Worm (Caenorhabditis elegans) whole organism, L2 larva: Measurements from ENCODE around the gene C16C8.22.

Experiments used
- ZK546.5 ChIP-seq: sonication (generic microtip); optimal IDR thresholded peaks from 2 replicates; lab custom pipeline; 2017; ENCODE audit warnings: missing biosample characterization, missing genetic modification characterization
- aly-2 ChIP-seq: fragments of 150-350 bp; optimal IDR thresholded peaks from 2 replicates; lab custom pipeline; 2014; ENCODE audit warnings: missing biosample characterization, missing genetic modification characterization
- ama-1 ChIP-seq: fragments of 150-350 bp; optimal IDR thresholded peaks from 2 replicates; lab custom pipeline; 2018; ENCODE audit warnings: inconsistent platforms
- blmp-1 ChIP-seq: sonication (generic microtip); optimal IDR thresholded peaks from 2 replicates; lab custom pipeline; 2017; ENCODE audit warnings: missing genetic modification characterization, mild to moderate bottlenecking, missing compliant biosample characterization, antibody characterized with exemption, moderate library complexity; ENCODE audit not compliant: insufficient read depth
- crh-2 ChIP-seq: sonication (generic microtip); optimal IDR thresholded peaks from 2 replicates; lab custom pipeline; 2017; ENCODE audit warnings: missing biosample characterization, missing genetic modification characterization
- egl-27 ChIP-seq: sonication (generic microtip); optimal IDR thresholded peaks from 3 replicates; lab custom pipeline; 2017; ENCODE audit warnings: missing biosample characterization, missing genetic modification reagents, missing genetic modification characterization
- elt-3 ChIP-seq: sonication (generic microtip); optimal IDR thresholded peaks from 2 replicates; lab custom pipeline; 2017; ENCODE audit warnings: missing biosample characterization, missing genetic modification characterization
- fos-1 ChIP-seq: fragments of 150-350 bp; optimal IDR thresholded peaks from 2 replicates; lab custom pipeline; 2014; ENCODE audit warnings: missing biosample characterization, missing genetic modification characterization
- lin-11 ChIP-seq: fragments of 150-350 bp; sonication (generic microtip); optimal IDR thresholded peaks from 2 replicates; lab custom pipeline; 2014; ENCODE audit warnings: missing biosample characterization, missing genetic modification characterization, inconsistent platforms, mixed read lengths
- lin-13 ChIP-seq: fragments of 150-350 bp; optimal IDR thresholded peaks from 2 replicates; lab custom pipeline; 2014; ENCODE audit warnings: missing biosample characterization, missing genetic modification reagents, missing genetic modification characterization
- mab-5 ChIP-seq: fragments of 150-350 bp; optimal IDR thresholded peaks from 2 replicates; lab custom pipeline; 2014; ENCODE audit warnings: missing biosample characterization, missing genetic modification characterization
- mbf-1 ChIP-seq: sonication (generic microtip); optimal IDR thresholded peaks from 2 replicates; lab custom pipeline; 2017; ENCODE audit warnings: missing biosample characterization, missing genetic modification characterization
- mdl-1 ChIP-seq, 2 experiments: fragments of 150-350 bp in 1 of 2; sonication (generic microtip) in 1 of 2; optimal IDR thresholded peaks; 2 replicates each; lab custom pipeline; 2017; ENCODE audit warnings: missing biosample characterization in 2 of 2, missing genetic modification characterization in 2 of 2
- nhr-12 ChIP-seq: fragments of 150-350 bp; optimal IDR thresholded peaks from 2 replicates; lab custom pipeline; 2014; ENCODE audit warnings: missing biosample characterization, missing genetic modification characterization
- nhr-129 ChIP-seq: fragments of 150-350 bp; optimal IDR thresholded peaks from 2 replicates; lab custom pipeline; 2014; ENCODE audit warnings: missing biosample characterization, missing genetic modification characterization
- nhr-23 ChIP-seq: fragments of 150-350 bp; optimal IDR thresholded peaks from 2 replicates; lab custom pipeline; 2014; ENCODE audit warnings: missing biosample characterization, missing genetic modification reagents, missing genetic modification characterization
- nhr-25 ChIP-seq: fragments of 150-350 bp; sonication (generic microtip); optimal IDR thresholded peaks from 3 replicates; lab custom pipeline; 2014; ENCODE audit warnings: missing biosample characterization, missing genetic modification characterization
- nhr-6 ChIP-seq: fragments of 150-350 bp; optimal IDR thresholded peaks from 2 replicates; lab custom pipeline; 2014; ENCODE audit warnings: missing biosample characterization, missing genetic modification characterization
- peb-1 ChIP-seq: fragments of 150-350 bp; optimal IDR thresholded peaks from 2 replicates; lab custom pipeline; 2014; ENCODE audit warnings: missing biosample characterization, missing genetic modification characterization
- skn-1 ChIP-seq: sonication (generic microtip); optimal IDR thresholded peaks from 2 replicates; lab custom pipeline; 2017; ENCODE audit warnings: missing biosample characterization, missing genetic modification characterization
- sma-9 ChIP-seq, 2 experiments: fragments of 150-350 bp in 1 of 2; sonication (generic microtip) in 1 of 2; optimal IDR thresholded peaks; 2 replicates each; lab custom pipeline; 2014 to 2016; ENCODE audit warnings: missing genetic modification characterization in 2 of 2, mild to moderate bottlenecking in 1 of 2, missing biosample characterization in 1 of 2, missing compliant biosample characterization in 1 of 2, missing genetic modification reagents in 1 of 2, moderate library complexity in 1 of 2
- snpc-4 ChIP-seq: fragments of 150-350 bp; optimal IDR thresholded peaks from 2 replicates; lab custom pipeline; 2014; ENCODE audit warnings: missing biosample characterization, missing genetic modification characterization
- unc-39 ChIP-seq: fragments of 150-350 bp; optimal IDR thresholded peaks from 2 replicates; lab custom pipeline; 2014; ENCODE audit warnings: missing biosample characterization, missing genetic modification characterization
- unc-55 ChIP-seq: fragments of 150-350 bp; sonication (generic microtip); optimal IDR thresholded peaks from 3 replicates; lab custom pipeline; 2014; ENCODE audit warnings: missing biosample characterization, missing genetic modification reagents, missing genetic modification characterization
- unc-62 ChIP-seq: fragments of 150-350 bp; optimal IDR thresholded peaks from 2 replicates; lab custom pipeline; 2014; ENCODE audit warnings: missing biosample characterization, missing genetic modification reagents, missing genetic modification characterization
- zag-1 ChIP-seq: fragments of 150-350 bp; optimal IDR thresholded peaks from 2 replicates; lab custom pipeline; 2014; ENCODE audit warnings: missing biosample characterization, missing genetic modification characterization
- ztf-1 ChIP-seq: fragments of 200-800 bp; sonication (Bioruptor generic); conservative IDR thresholded peaks from 2 replicates; pipeline ENCODE4 v1.3.6; 2022; ENCODE audit warnings: missing genetic modification characterization, missing compliant biosample characterization
- ztf-11 ChIP-seq: sonication (generic microtip); optimal IDR thresholded peaks from 2 replicates; lab custom pipeline; 2017; ENCODE audit warnings: missing biosample characterization, missing genetic modification characterization

Gene C16C8.22

DNA sequence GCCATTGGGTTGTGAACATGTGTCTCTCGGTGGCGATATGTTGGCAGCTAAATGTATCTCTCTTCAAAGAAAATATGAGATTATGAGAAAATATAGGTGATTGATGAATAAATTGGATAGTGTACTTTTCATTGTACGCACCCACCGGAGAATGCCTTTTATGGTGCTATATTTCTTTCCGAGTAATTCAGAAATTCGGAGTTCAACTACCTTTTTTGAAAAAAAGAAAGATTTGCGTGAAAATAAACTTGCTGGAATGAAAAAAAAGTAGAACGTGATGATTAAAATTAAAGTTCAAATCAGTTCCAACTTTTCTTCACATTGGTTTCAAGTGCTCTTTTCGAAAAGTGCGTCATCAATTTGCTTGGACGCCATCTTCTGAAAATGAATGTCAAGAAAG is 39.5 kb downstream of the C16C8.22 start, which contains the start of gene nep-8:
Gene nep-8 (plus strand): TSS at position 301 of the 400 bp plus-strand sequence.
- TF ChIP-seq unc-55 (no peak), unc-62 (GFP tag; lab: Kevin White, UChicago) (no peak), mbf-1 (no peak), crh-2 (tag; lab: Kevin White, UChicago) (no peak), nhr-129 (tag; lab: Kevin White, UChicago) (no peak), nhr-23 (tag; lab: Kevin White, UChicago) (no peak), sma-9 (GFP tag; optimal IDR thresholded peaks at IDR 0.05; lab: Kevin White, UChicago) (no peak), sma-9 (tag; optimal IDR thresholded peaks at IDR 0.05; lab: Kevin White, UChicago) (no peak), unc-39 (tag; lab: Kevin White, UChicago) (no peak)

DNA sequence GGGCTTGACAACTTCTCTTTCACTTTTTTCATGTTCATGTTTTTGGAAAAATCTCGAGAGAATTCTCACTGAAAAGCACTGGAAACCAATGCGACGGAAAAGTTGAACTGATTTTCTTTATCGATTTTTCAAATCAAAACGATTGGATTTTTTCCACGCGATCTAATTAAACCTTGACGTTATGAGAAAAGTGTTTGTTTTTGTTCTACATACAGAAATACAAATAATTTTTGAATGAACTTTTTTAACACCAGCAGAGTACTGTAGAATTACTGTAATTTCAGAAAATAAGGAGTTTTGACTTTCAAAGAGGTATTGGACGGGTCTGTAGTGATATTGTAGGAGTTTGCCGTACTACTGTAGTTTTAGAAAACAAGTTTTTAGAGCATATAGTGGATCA is 40.2 kb downstream of the C16C8.22 start, which contains the start of gene nep-10:
Gene nep-10 (minus strand): TSS at position 101 of the 400 bp plus-strand sequence.
- TF ChIP-seq nhr-25 (tag; lab: Kevin White, UChicago) (no peak), blmp-1 (tag; lab: Kevin White, UChicago) (no peak), ama-1 (lab: Kevin White, UChicago) (no peak), unc-62 (GFP tag; lab: Kevin White, UChicago) (no peak), mdl-1 (tag; optimal IDR thresholded peaks at IDR 0.05; lab: Kevin White, UChicago) (no peak), snpc-4 (no peak), fos-1 (tag; lab: Kevin White, UChicago) (no peak), mab-5 (tag; lab: Kevin White, UChicago) (no peak), unc-39 (tag; lab: Kevin White, UChicago) (no peak), lin-13 (no peak), ztf-1 (GFP tag; lab: Robert Waterston, UW) (no peak), aly-2 (tag; lab: Kevin White, UChicago) (no peak)

DNA sequence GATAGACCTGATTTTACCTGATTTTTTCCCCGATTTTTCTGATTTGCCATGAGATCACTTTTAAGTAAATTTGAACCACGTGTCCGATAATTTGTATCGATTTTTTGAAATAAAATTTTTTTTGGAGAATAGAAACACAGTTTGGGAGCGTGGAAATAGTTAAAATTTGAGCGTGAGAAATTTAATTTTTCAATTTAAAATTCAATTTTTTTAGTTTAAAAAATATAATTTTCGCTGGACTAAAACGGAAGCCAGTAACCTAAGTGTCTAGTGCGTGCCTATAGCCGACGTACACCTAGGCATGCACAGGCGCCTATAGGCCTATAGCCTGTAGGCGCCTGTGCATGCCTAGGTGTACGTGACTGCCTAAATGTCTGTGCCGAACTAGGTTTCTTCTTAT is 43.8 kb downstream of the C16C8.22 start, which contains the start of gene nep-9:
Gene nep-9 (minus strand): TSS at position 101 of the 400 bp plus-strand sequence.
- no peak for TF ChIP-seq mbf-1
- TF ChIP-seq lin-13 = no peak
- TF ChIP-seq ztf-11 (tag; lab: Kevin White, UChicago) = no peak
- TF ChIP-seq ZK546.5 (tag; lab: Kevin White, UChicago) = no peak
- TF ChIP-seq nhr-25 (tag; lab: Kevin White, UChicago) = no peak
- no peak for TF ChIP-seq blmp-1 (tag; lab: Kevin White, UChicago)
- TF ChIP-seq unc-39 (tag; lab: Kevin White, UChicago) = no peak
- TF ChIP-seq elt-3 = no peak
- no peak for TF ChIP-seq nhr-23 (tag; lab: Kevin White, UChicago)
- no peak for TF ChIP-seq nhr-6 (tag; lab: Kevin White, UChicago)
- no peak for TF ChIP-seq skn-1 (tag; lab: Kevin White, UChicago)
- no peak for TF ChIP-seq nhr-12 (tag; lab: Kevin White, UChicago)

DNA sequence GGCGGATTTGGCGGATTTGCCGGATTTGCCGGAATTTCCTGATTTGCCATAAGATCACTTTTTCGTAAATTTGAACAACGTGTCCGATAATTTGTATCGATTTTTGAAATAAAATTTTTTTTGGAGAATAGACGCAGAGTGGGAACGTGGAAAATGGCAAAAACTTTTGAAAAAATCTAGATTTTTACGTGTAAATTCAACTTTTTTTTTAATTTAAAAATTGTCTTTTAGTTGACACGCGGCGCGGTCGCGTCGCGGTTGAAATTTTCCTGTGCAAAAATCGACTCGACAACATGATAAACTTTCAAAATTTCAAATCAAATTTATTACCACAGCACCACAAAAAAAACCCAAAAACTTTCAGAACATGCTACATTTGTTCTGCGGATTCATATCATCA is 47.6 kb downstream of the C16C8.22 start, which contains the start of gene nep-20:
Gene nep-20 (minus strand): TSS at position 101 of the 400 bp plus-strand sequence.
- TF ChIP-seq mbf-1 (no peak), egl-27 (no peak), fos-1 (tag; lab: Kevin White, UChicago) (no peak), lin-11 (tag; lab: Kevin White, UChicago) (no peak), aly-2 (tag; lab: Kevin White, UChicago) (no peak), nhr-23 (tag; lab: Kevin White, UChicago) (no peak), peb-1 (tag; lab: Kevin White, UChicago) (no peak), zag-1 (tag; lab: Kevin White, UChicago) (no peak)
